Worm (Caenorhabditis elegans) whole organism, L4/young adult: Measurements from ENCODE around the gene epg-6.

Source experiments
- W03F9.2 ChIP-seq: fragments of 150-350 bp; optimal IDR thresholded peaks from 2 replicates; lab custom pipeline; 2014; ENCODE audit warnings: missing biosample characterization, missing genetic modification characterization
- dao-5 ChIP-seq: sonication (generic microtip); optimal IDR thresholded peaks from 2 replicates; lab custom pipeline; 2016; ENCODE audit warnings: missing genotype, missing genetic modification characterization, moderate library complexity, missing compliant biosample characterization
- him-1 ChIP-seq: sonication (generic microtip); optimal IDR thresholded peaks from 2 replicates; lab custom pipeline; 2016; ENCODE audit warnings: missing genotype, missing genetic modification reagents, missing genetic modification characterization, missing compliant biosample characterization

ce11 chrIII:10631870-10632509, 32.0 kb upstream of the epg-6 start:
- TF ChIP-seq dao-5 (tag; lab: Kevin White, UChicago): no peak
- no peak for TF ChIP-seq him-1
- TF ChIP-seq W03F9.2 (tag; lab: Kevin White, UChicago): no peak
